Fruit fly (Drosophila melanogaster): Measurements from ENCODE around the gene yellow-g2.

- TF ChIP-seq psq (optimal IDR thresholded peaks at IDR 0.05) (no peak), insv (optimal IDR thresholded peaks at IDR 0.05) (no peak), Myc (optimal IDR thresholded peaks at IDR 0.05) (no peak), h (optimal IDR thresholded peaks at IDR 0.05) (no peak), Sin3A (optimal IDR thresholded peaks at IDR 0.05) (no peak)
Measured at dm6 chr3L:2228367-2229171, 47.8 kb upstream of the yellow-g2 start.

Data from Kc167 (cell line).